Worm (Caenorhabditis elegans): ENCODE measurements around the gene mltn-7.

Gene mltn-7

ce11 chrV:349054-349453 is 21.1 kb upstream of the mltn-7 start, which contains the start of gene atg-9 (continued):
- TF ChIP-seq sptf-1 (tag; optimal IDR thresholded peaks at IDR 0.05) (no peak), ztf-11 (tag; optimal IDR thresholded peaks at IDR 0.05) (peak in 1 of 2 experiments; percentile 32), nhr-19 (GFP tag; conservative IDR thresholded peaks at IDR 0.05) (peak; percentile 75), lin-39 (tag; optimal IDR thresholded peaks at IDR 0.05) (no peak), ceh-8 (GFP tag; optimal IDR thresholded peaks at IDR 0.05) (peak; percentile 3), egl-13 (tag; optimal IDR thresholded peaks at IDR 0.05) (no peak), nhr-11 (tag; optimal IDR thresholded peaks at IDR 0.05) (no peak), zag-1 (tag; optimal IDR thresholded peaks at IDR 0.05) (no peak), fkh-4 (tag; optimal IDR thresholded peaks at IDR 0.05; ENCODE audit: borderline replicate concordance) (no peak), grh-1 (GFP tag; IDR thresholded peaks at IDR 0.05) (peak; percentile 88), unc-98 (GFP tag; IDR thresholded peaks at IDR 0.05) (no peak), ceh-88 (GFP tag; IDR thresholded peaks at IDR 0.05) (no peak), mep-1 (tag; optimal IDR thresholded peaks at IDR 0.05) (peak; percentile 88), ceh-90 (tag; optimal IDR thresholded peaks at IDR 0.05) (no peak), lin-15B (tag; optimal IDR thresholded peaks at IDR 0.05) (peak; percentile 34), ceh-82 (tag; optimal IDR thresholded peaks at IDR 0.05) (peak; percentile 42 to 78 (median 51)), lin-35 (GFP tag; optimal IDR thresholded peaks at IDR 0.05) (peak; percentile 56 to 85), unc-130 (tag; optimal IDR thresholded peaks at IDR 0.05) (peak; percentile 56), Y116A8C.19 (tag; optimal IDR thresholded peaks at IDR 0.05; ENCODE audit: borderline replicate concordance) (no peak), efl-3 (GFP tag; optimal IDR thresholded peaks at IDR 0.05) (no peak), skn-1 (tag; optimal IDR thresholded peaks at IDR 0.05) (peak; percentile 81), efl-1 (optimal IDR thresholded peaks at IDR 0.05) (peak; percentile 65 to 71), efl-1 (GFP tag; optimal IDR thresholded peaks at IDR 0.05 in 1 of 2) (peak; percentile 68 to 96), alr-1 (tag; optimal IDR thresholded peaks at IDR 0.05; ENCODE audit: borderline replicate concordance) (no peak), lin-13 (GFP tag; optimal IDR thresholded peaks at IDR 0.05) (peak; percentile 80), snpc-4 (tag; optimal IDR thresholded peaks at IDR 0.05) (peak; percentile 44), zip-4 (GFP tag; optimal IDR thresholded peaks at IDR 0.05) (no peak), C16A3.4 (tag; optimal IDR thresholded peaks at IDR 0.05) (peak; percentile 88), ets-5 (GFP tag; IDR thresholded peaks at IDR 0.05) (no peak), vab-15 (tag; optimal IDR thresholded peaks at IDR 0.05) (peak; percentile 69), nhr-71 (tag; optimal IDR thresholded peaks at IDR 0.05) (peak; percentile 78), nhr-47 (tag; optimal IDR thresholded peaks at IDR 0.05) (peak; percentile 63), isw-1 (GFP tag; IDR thresholded peaks at IDR 0.05) (peak; percentile 31; the same call in 1 of the 2 replicates), unc-86 (tag; optimal IDR thresholded peaks at IDR 0.05) (peak; percentile 3), egl-27 (tag; optimal IDR thresholded peaks at IDR 0.05) (no peak), nhr-90 (tag; optimal IDR thresholded peaks at IDR 0.05; ENCODE audit: poor library complexity) (peak; percentile 68), elt-3 (tag; optimal IDR thresholded peaks at IDR 0.05) (peak in 3 of 6 experiments; percentile 47 to 70 (median 64)), dsc-1 (tag; optimal IDR thresholded peaks at IDR 0.05) (peak; percentile 33), pag-3 (tag; optimal IDR thresholded peaks at IDR 0.05; ENCODE audit: borderline replicate concordance, insufficient read depth) (peak; percentile 37), nhr-76 (tag; optimal IDR thresholded peaks at IDR 0.05) (no peak), fkh-8 (tag; optimal IDR thresholded peaks at IDR 0.05) (peak; percentile 68)

ce11 chrV:350822-351221 is 19.3 kb upstream of the mltn-7 start:
- TF ChIP-seq dsc-1 (tag; optimal IDR thresholded peaks at IDR 0.05) = no peak

Data from whole organism, L1 larva.